Worm (Caenorhabditis elegans) whole organism, L1 larva: ENCODE results near the gene F17C8.6.

Experiments used
- C04F5.9 ChIP-seq: sonication (generic microtip); optimal IDR thresholded peaks from 2 replicates; lab custom pipeline; 2016; ENCODE audit warnings: missing genetic modification characterization, missing compliant biosample characterization
- C16A3.4 ChIP-seq: fragments of 150-350 bp; optimal IDR thresholded peaks from 2 replicates; lab custom pipeline; 2014; ENCODE audit warnings: missing biosample characterization, missing genetic modification characterization
- C34B4.2 ChIP-seq: sonication (generic microtip); optimal IDR thresholded peaks from 2 replicates; lab custom pipeline; 2017; ENCODE audit warnings: mild to moderate bottlenecking, missing genetic modification characterization, missing compliant biosample characterization
- Y116A8C.19 ChIP-seq: sonication (generic microtip); optimal IDR thresholded peaks from 2 replicates; lab custom pipeline; 2016; ENCODE audit warnings: missing compliant biosample characterization, missing genetic modification characterization, borderline replicate concordance
- aly-2 ChIP-seq: fragments of 150-350 bp; optimal IDR thresholded peaks from 2 replicates; lab custom pipeline; 2014; ENCODE audit warnings: missing biosample characterization, missing genetic modification characterization
- ceh-63 ChIP-seq: fragments of 200-800 bp; sonication (Bioruptor generic); optimal IDR thresholded peaks from 2 replicates; lab custom pipeline; 2018; ENCODE audit warnings: mild to moderate bottlenecking, missing genetic modification characterization, missing compliant biosample characterization
- ceh-8 ChIP-seq: fragments of 200-800 bp; sonication (Bioruptor generic); optimal IDR thresholded peaks from 2 replicates; lab custom pipeline; 2018; ENCODE audit warnings: mild to moderate bottlenecking, missing genetic modification characterization, moderate library complexity, missing compliant biosample characterization
- ceh-88 ChIP-seq: fragments of 200-800 bp; sonication (Bioruptor generic); IDR thresholded peaks from 2 replicates; pipeline ENCODE4 v1.3.6; 2022; ENCODE audit warnings: missing genetic modification characterization, missing compliant biosample characterization
- dpl-1 ChIP-seq, 3 experiments: fragments of 150-350 bp in 2 of 3; sonication (generic microtip) in 1 of 3; optimal IDR thresholded peaks; 2 replicates each; lab custom pipeline; 2014 to 2017; ENCODE audit warnings: missing biosample characterization in 3 of 3, missing genetic modification characterization in 3 of 3, missing genetic modification reagents in 3 of 3
- dsc-1 ChIP-seq: sonication (generic microtip); optimal IDR thresholded peaks from 2 replicates; lab custom pipeline; 2016; ENCODE audit warnings: mild to moderate bottlenecking, missing genetic modification characterization, missing compliant biosample characterization
- efl-1 ChIP-seq, 4 experiments: fragments of 150-350 bp; optimal IDR thresholded peaks in 3 of 4; peaks in 1 of 4; 1 replicate in 1 of 4; 2 replicates in 3 of 4; lab custom pipeline; 2014; ENCODE audit warnings: missing biosample characterization in 2 of 4, missing genetic modification characterization in 2 of 4, missing genetic modification reagents in 2 of 4
- efl-3 ChIP-seq: fragments of 200-800 bp; sonication (Bioruptor generic); optimal IDR thresholded peaks from 2 replicates; lab custom pipeline; 2018; ENCODE audit warnings: mild to moderate bottlenecking, missing genetic modification characterization, missing compliant biosample characterization
- egl-27 ChIP-seq, 2 experiments: fragments of 150-350 bp in 1 of 2; sonication (generic microtip); optimal IDR thresholded peaks; 3 replicates each; lab custom pipeline; 2017 to 2018; ENCODE audit warnings: missing biosample characterization in 2 of 2, missing genetic modification characterization in 2 of 2, missing genetic modification reagents in 2 of 2
- fkh-10 ChIP-seq: sonication (generic microtip); optimal IDR thresholded peaks from 2 replicates; lab custom pipeline; 2017; ENCODE audit warnings: missing biosample characterization, missing genetic modification reagents, missing genetic modification characterization
- fos-1 ChIP-seq: fragments of 150-350 bp; optimal IDR thresholded peaks from 2 replicates; lab custom pipeline; 2014; ENCODE audit warnings: missing biosample characterization, missing genetic modification characterization
- hlh-17 ChIP-seq: fragments of 200-800 bp; sonication (Bioruptor generic); optimal IDR thresholded peaks from 2 replicates; lab custom pipeline; 2018; ENCODE audit warnings: missing genetic modification characterization, mild to moderate bottlenecking, missing compliant biosample characterization, moderate library complexity, borderline replicate concordance
- hlh-4 ChIP-seq: sonication (generic microtip); optimal IDR thresholded peaks from 2 replicates; lab custom pipeline; 2016; ENCODE audit warnings: mild to moderate bottlenecking, missing genetic modification characterization, missing compliant biosample characterization
- irx-1 ChIP-seq: sonication (generic microtip); optimal IDR thresholded peaks from 2 replicates; lab custom pipeline; 2016; ENCODE audit warnings: missing genetic modification characterization, missing compliant biosample characterization
- isw-1 ChIP-seq: fragments of 200-800 bp; sonication (Bioruptor generic); IDR thresholded peaks from 2 replicates; pipeline ENCODE4 v1.3.6; 2022; ENCODE audit warnings: missing genetic modification characterization, missing compliant biosample characterization
- lin-13 ChIP-seq: fragments of 150-350 bp; optimal IDR thresholded peaks from 2 replicates; lab custom pipeline; 2014; ENCODE audit warnings: missing biosample characterization, missing genetic modification reagents, missing genetic modification characterization
- lin-14 ChIP-seq: fragments of 200-800 bp; sonication (Bioruptor generic); optimal IDR thresholded peaks from 2 replicates; lab custom pipeline; 2018; ENCODE audit warnings: mild to moderate bottlenecking, missing genetic modification characterization, moderate library complexity, missing compliant biosample characterization
- lin-39 ChIP-seq: fragments of 150-350 bp; optimal IDR thresholded peaks from 2 replicates; lab custom pipeline; 2014; ENCODE audit warnings: missing biosample characterization, missing genetic modification reagents, missing genetic modification characterization
- lsy-2 ChIP-seq, 2 experiments: fragments of 150-350 bp; optimal IDR thresholded peaks; 2 replicates each; lab custom pipeline; 2014; ENCODE audit warnings: missing biosample characterization in 2 of 2, missing genetic modification characterization in 2 of 2
- mab-9 ChIP-seq: fragments of 200-800 bp; sonication (Bioruptor generic); IDR thresholded peaks from 2 replicates; pipeline ENCODE4 v1.3.6; 2022; ENCODE audit warnings: missing genetic modification reagents, missing genetic modification characterization, missing compliant biosample characterization
- mdl-1 ChIP-seq, 2 experiments: fragments of 150-350 bp; optimal IDR thresholded peaks; 2 replicates each; lab custom pipeline; 2014 to 2017; ENCODE audit warnings: missing biosample characterization in 2 of 2, missing genetic modification characterization in 2 of 2, inconsistent platforms in 1 of 2
- mep-1 ChIP-seq: fragments of 150-350 bp; optimal IDR thresholded peaks from 2 replicates; lab custom pipeline; 2014; ENCODE audit warnings: missing biosample characterization, missing genetic modification characterization
- nhr-11 ChIP-seq: fragments of 150-350 bp; optimal IDR thresholded peaks from 2 replicates; lab custom pipeline; 2014; ENCODE audit warnings: missing biosample characterization, missing genetic modification characterization
- nhr-19 ChIP-seq: fragments of 200-800 bp; sonication (Bioruptor generic); conservative IDR thresholded peaks from 2 replicates; pipeline ENCODE4 v1.3.6; 2022; ENCODE audit warnings: missing genetic modification characterization, missing compliant biosample characterization
- nhr-20 ChIP-seq: sonication (generic microtip); optimal IDR thresholded peaks from 2 replicates; lab custom pipeline; 2016; ENCODE audit warnings: mild to moderate bottlenecking, missing genetic modification characterization, missing compliant biosample characterization
- nhr-237 ChIP-seq: fragments of 150-350 bp; optimal IDR thresholded peaks from 2 replicates; lab custom pipeline; 2014; ENCODE audit warnings: missing biosample characterization, missing genetic modification characterization
- nhr-28 ChIP-seq: fragments of 150-350 bp; optimal IDR thresholded peaks from 2 replicates; lab custom pipeline; 2014; ENCODE audit warnings: missing biosample characterization, missing genetic modification characterization
- nhr-76 ChIP-seq: sonication (generic microtip); optimal IDR thresholded peaks from 2 replicates; lab custom pipeline; 2017; ENCODE audit warnings: missing biosample characterization, missing genetic modification characterization
- nhr-90 ChIP-seq: sonication (generic microtip); optimal IDR thresholded peaks from 2 replicates; lab custom pipeline; 2016; ENCODE audit warnings: mild to moderate bottlenecking, missing genetic modification characterization, missing compliant biosample characterization; ENCODE audit not compliant: poor library complexity
- pag-3 ChIP-seq: sonication (generic microtip); optimal IDR thresholded peaks from 2 replicates; lab custom pipeline; 2017; ENCODE audit warnings: missing genetic modification characterization, mild to moderate bottlenecking, missing compliant biosample characterization, antibody characterized with exemption, borderline replicate concordance; ENCODE audit not compliant: insufficient read depth
- rnt-1 ChIP-seq: sonication (generic microtip); optimal IDR thresholded peaks from 2 replicates; lab custom pipeline; 2016; ENCODE audit warnings: mild to moderate bottlenecking, missing genetic modification characterization, moderate library complexity, missing compliant biosample characterization
- skn-1 ChIP-seq: fragments of 150-350 bp; optimal IDR thresholded peaks from 2 replicates; lab custom pipeline; 2014; ENCODE audit warnings: missing biosample characterization, missing genetic modification characterization
- snpc-4 ChIP-seq: fragments of 150-350 bp; optimal IDR thresholded peaks from 2 replicates; lab custom pipeline; 2014; ENCODE audit warnings: missing biosample characterization, missing genetic modification characterization
- snu-23 ChIP-seq: sonication (generic microtip); optimal IDR thresholded peaks from 2 replicates; lab custom pipeline; 2016; ENCODE audit warnings: missing genetic modification characterization, missing compliant biosample characterization
- sox-4 ChIP-seq: sonication (generic microtip); optimal IDR thresholded peaks from 2 replicates; lab custom pipeline; 2016; ENCODE audit warnings: missing genetic modification characterization, missing compliant biosample characterization
- tlp-1 ChIP-seq: fragments of 150-350 bp; optimal IDR thresholded peaks from 2 replicates; lab custom pipeline; 2014; ENCODE audit warnings: missing biosample characterization, missing genetic modification characterization
- unc-130 ChIP-seq: fragments of 150-350 bp; optimal IDR thresholded peaks from 2 replicates; lab custom pipeline; 2017; ENCODE audit warnings: missing biosample characterization, missing genetic modification characterization, inconsistent platforms
- unc-62 ChIP-seq: fragments of 150-350 bp; optimal IDR thresholded peaks from 2 replicates; lab custom pipeline; 2014; ENCODE audit warnings: missing biosample characterization, missing genetic modification reagents, missing genetic modification characterization
- zag-1 ChIP-seq: fragments of 150-350 bp; optimal IDR thresholded peaks from 2 replicates; lab custom pipeline; 2014; ENCODE audit warnings: missing biosample characterization, missing genetic modification characterization
- ztf-4 ChIP-seq: fragments of 150-350 bp; optimal IDR thresholded peaks from 2 replicates; lab custom pipeline; 2014; ENCODE audit warnings: missing biosample characterization, missing genetic modification characterization

F17C8.6 gene

DNA sequence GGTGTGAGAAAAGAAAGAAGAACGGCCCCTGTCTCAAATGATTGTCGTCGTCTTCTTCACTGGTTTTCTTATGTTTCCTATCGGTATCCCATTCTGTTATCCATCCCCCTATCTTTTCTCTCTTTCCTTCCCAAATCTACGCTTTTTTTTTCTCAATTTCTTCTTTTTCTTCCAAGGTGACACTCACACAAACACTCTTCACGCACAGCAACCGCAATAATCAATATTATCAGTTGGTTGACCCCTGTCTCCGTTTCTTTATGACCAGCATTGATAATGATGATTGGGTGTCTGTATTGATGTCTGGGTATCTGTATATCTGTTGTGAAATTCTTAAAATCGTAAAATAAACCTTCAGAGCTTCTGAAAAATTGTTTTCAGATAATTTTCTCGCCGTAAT is 5.0 kb downstream of the F17C8.6 start (continued):
- peak in 1 of 2 experiments; percentile 4 for TF ChIP-seq mdl-1 (tag; optimal IDR thresholded peaks at IDR 0.05; lab: Kevin White, UChicago)
- peak; percentile 69 for TF ChIP-seq lin-14 (GFP tag; lab: Kevin White, UChicago)
- TF ChIP-seq isw-1: no peak
- TF ChIP-seq fos-1 (tag; lab: Kevin White, UChicago): no peak
- no peak for TF ChIP-seq ztf-4 (tag; lab: Kevin White, UChicago)
- TF ChIP-seq nhr-11 (tag; lab: Kevin White, UChicago): no peak
- no peak for TF ChIP-seq efl-3 (GFP tag; lab: Kevin White, UChicago)
- peak; percentile 23 for TF ChIP-seq rnt-1 (tag; lab: Kevin White, UChicago)
- no peak for TF ChIP-seq skn-1

ce11 chrIII:4739975-4740374 is 5.9 kb downstream of the F17C8.6 start, which contains the start of gene ras-2:
Gene ras-2, minus strand, starts transcription at chrIII:4740075.
- TF ChIP-seq mab-9 (GFP tag; lab: Robert Waterston, UW): no peak
- TF ChIP-seq isw-1: no peak
- no peak for TF ChIP-seq tlp-1 (tag; lab: Kevin White, UChicago)
- TF ChIP-seq nhr-90 (tag; lab: Kevin White, UChicago): no peak
- no peak for TF ChIP-seq ztf-4 (tag; lab: Kevin White, UChicago)
- no peak for TF ChIP-seq nhr-28 (tag; lab: Kevin White, UChicago)
- no peak for TF ChIP-seq unc-62 (GFP tag; lab: Kevin White, UChicago)
- TF ChIP-seq ceh-8 (GFP tag; lab: Kevin White, UChicago): no peak
- TF ChIP-seq mep-1 (tag; lab: Kevin White, UChicago): no peak
- no peak for TF ChIP-seq C16A3.4
- TF ChIP-seq snpc-4 (tag; lab: Kevin White, UChicago): no peak
- TF ChIP-seq lin-39 (tag; lab: Kevin White, UChicago): no peak
- TF ChIP-seq snu-23 (GFP tag; lab: Kevin White, UChicago): no peak
- no peak for TF ChIP-seq dpl-1 (GFP tag; optimal IDR thresholded peaks at IDR 0.05; lab: Kevin White, UChicago)
- TF ChIP-seq nhr-11 (tag; lab: Kevin White, UChicago): no peak
- no peak for TF ChIP-seq sox-4 (tag; lab: Kevin White, UChicago)
- TF ChIP-seq dsc-1 (tag; lab: Kevin White, UChicago): no peak

DNA sequence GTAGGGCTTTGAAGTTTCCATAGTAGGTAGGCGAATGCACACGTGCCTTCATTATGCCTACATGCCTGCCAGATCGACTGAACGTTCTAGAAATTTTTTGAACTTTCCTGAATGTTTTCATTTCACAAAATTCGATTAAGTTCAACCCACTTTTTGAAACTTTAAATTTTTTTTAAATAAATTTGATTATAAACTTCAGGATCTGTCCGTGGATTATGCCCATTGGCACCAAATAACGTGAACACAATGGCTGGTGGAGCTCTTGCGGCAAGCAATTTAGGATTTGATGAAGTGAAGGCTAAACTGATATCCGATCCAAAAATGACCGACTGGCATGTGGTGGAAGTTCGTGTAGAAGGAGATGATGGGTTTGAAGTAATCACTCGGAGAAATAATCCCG is 10.4 kb downstream of the F17C8.6 start, which contains the start of gene F17C8.7:
TSS of gene F17C8.7 (plus strand) at position 301 of the 400 bp plus-strand sequence.
- TF ChIP-seq Y116A8C.19: no peak
- no peak for TF ChIP-seq nhr-11 (tag; lab: Kevin White, UChicago)
- TF ChIP-seq zag-1: no peak
- TF ChIP-seq lsy-2 (tag; optimal IDR thresholded peaks at IDR 0.05; lab: Kevin White, UChicago): no peak
- no peak for TF ChIP-seq lin-13 (GFP tag; lab: Kevin White, UChicago)
- no peak for TF ChIP-seq snpc-4 (tag; lab: Kevin White, UChicago)
- TF ChIP-seq rnt-1 (tag; lab: Kevin White, UChicago): no peak
- TF ChIP-seq aly-2: no peak
- no peak for TF ChIP-seq hlh-17 (GFP tag; lab: Kevin White, UChicago)
- TF ChIP-seq irx-1 (tag; lab: Kevin White, UChicago): no peak
- TF ChIP-seq lin-14 (GFP tag; lab: Kevin White, UChicago): no peak
- no peak for TF ChIP-seq C34B4.2 (tag; lab: Kevin White, UChicago)

DNA sequence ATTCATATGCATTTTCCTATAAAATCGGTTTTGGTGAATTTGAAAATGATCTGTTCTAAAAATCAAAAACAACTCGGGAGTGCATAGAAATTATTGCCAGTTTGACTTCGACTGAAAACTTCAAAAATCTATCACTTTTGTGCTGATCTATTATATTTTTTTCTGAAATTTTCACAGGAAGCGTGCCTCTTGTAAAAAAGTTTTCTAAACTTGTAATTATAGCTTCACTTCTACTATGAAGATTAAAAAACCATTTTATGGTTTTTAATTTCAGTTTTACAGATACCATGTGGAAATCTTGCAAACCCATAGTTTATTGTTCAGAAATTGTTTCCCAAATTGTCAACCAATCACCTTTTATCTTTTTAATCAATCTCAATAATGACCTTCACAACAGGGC is 11.8 kb downstream of the F17C8.6 start, which contains the start of gene F17C8.9:
TSS of gene F17C8.9 (plus strand) at position 301 of the 400 bp plus-strand sequence.
- TF ChIP-seq hlh-4 (no peak), nhr-76 (tag; lab: Kevin White, UChicago) (no peak), egl-27 (tag; optimal IDR thresholded peaks at IDR 0.05; lab: Kevin White, UChicago) (no peak), hlh-17 (GFP tag; lab: Kevin White, UChicago) (no peak), dsc-1 (tag; lab: Kevin White, UChicago) (no peak), ceh-63 (GFP tag; lab: Kevin White, UChicago) (no peak), efl-1 (optimal IDR thresholded peaks at IDR 0.05; lab: Kevin White, UChicago) (no peak), efl-1 (GFP tag; optimal IDR thresholded peaks at IDR 0.05 in 1 of 2; lab: Kevin White, UChicago) (no peak), dpl-1 (GFP tag; optimal IDR thresholded peaks at IDR 0.05; lab: Kevin White, UChicago) (no peak), C04F5.9 (tag; lab: Kevin White, UChicago) (no peak), pag-3 (no peak), ceh-88 (GFP tag; lab: Robert Waterston, UW) (no peak), unc-130 (no peak), fkh-10 (GFP tag; lab: Kevin White, UChicago) (no peak), nhr-237 (tag; lab: Kevin White, UChicago) (no peak), nhr-19 (GFP tag; lab: Robert Waterston, UW) (no peak), nhr-20 (tag; lab: Kevin White, UChicago) (no peak)
